Fruit fly (Drosophila melanogaster): ENCODE results near the gene t-cup.

t-cup gene

DNA sequence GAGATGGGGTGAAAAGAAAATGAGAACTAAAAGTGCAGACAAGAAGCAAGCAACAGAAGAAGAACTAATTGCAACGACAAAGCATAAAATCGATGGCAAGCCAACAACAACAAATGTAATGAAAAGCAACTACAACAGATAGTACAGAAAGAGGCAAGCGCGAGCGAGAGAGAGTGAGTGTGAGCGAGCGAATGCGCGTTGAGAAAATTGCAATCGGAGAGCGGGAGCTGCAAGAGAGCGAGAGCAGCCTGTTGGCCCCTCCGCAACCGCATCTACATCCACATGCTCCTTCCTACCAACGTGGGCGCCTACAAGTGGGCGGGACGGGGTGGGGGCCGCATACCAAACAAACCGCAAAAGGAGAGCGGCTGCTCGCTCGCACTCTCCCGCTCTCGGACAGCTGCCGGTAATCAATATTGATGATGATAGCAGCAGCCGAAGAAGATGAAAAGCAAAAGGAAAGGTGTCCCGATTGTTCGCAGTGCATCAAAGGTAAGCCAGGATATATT, 46.0 kb upstream of the t-cup start (continued):
- TF ChIP-seq ttk (GFP tag; IDR thresholded peaks at IDR 0.05) = no peak
- no peak for TF ChIP-seq ken (GFP tag; IDR thresholded peaks at IDR 0.05)
- TF ChIP-seq nau (GFP tag; optimal IDR thresholded peaks at IDR 0.05) = peak; percentile 62
- TF ChIP-seq sug (tag; optimal IDR thresholded peaks at IDR 0.05) = no peak
- TF ChIP-seq Gug (GFP tag; IDR thresholded peaks at IDR 0.05) = no peak
- TF ChIP-seq odd (GFP tag; optimal IDR thresholded peaks at IDR 0.05) = no peak
- TF ChIP-seq Asciz (GFP tag; optimal IDR thresholded peaks at IDR 0.05) = no peak
- TF ChIP-seq CG12071 (GFP tag; optimal IDR thresholded peaks at IDR 0.05) = no peak
- TF ChIP-seq lov (optimal IDR thresholded peaks at IDR 0.05) = no peak
- 0 out of 3 replicates have a peak, but pooled peaks have one; percentile 15 for TF ChIP-seq lov (GFP tag; IDR thresholded peaks at IDR 0.05)
- TF ChIP-seq Scr (GFP tag; IDR thresholded peaks at IDR 0.05; ENCODE audit: partially characterized antibody) = no peak
- TF ChIP-seq dan (GFP tag; IDR thresholded peaks at IDR 0.05) = no peak
- no peak for TF ChIP-seq ssp (GFP tag; IDR thresholded peaks at IDR 0.05)
- 0 out of 2 replicates have a peak, but pooled peaks have one; percentile 46 for TF ChIP-seq sna (GFP tag; IDR thresholded peaks at IDR 0.05; ENCODE audit: partially characterized antibody)
- peak; percentile 22 for TF ChIP-seq Fer1 (GFP tag; optimal IDR thresholded peaks at IDR 0.05)
- no peak for TF ChIP-seq HHEX (GFP tag; optimal IDR thresholded peaks at IDR 0.05)
- no peak for TF ChIP-seq shn (GFP tag; optimal IDR thresholded peaks at IDR 0.05)
- TF ChIP-seq Hmr (GFP tag; optimal IDR thresholded peaks at IDR 0.05) = no peak
- no peak for TF ChIP-seq pan (optimal IDR thresholded peaks at IDR 0.05)
- peak in 1 of 2 experiments; percentile 11 for TF ChIP-seq pan (GFP tag; optimal IDR thresholded peaks at IDR 0.05 in 1 of 2, IDR thresholded peaks at IDR 0.05 in 1 of 2)
- TF ChIP-seq onecut (GFP tag; IDR thresholded peaks at IDR 0.05) = peak; percentile 81
- TF ChIP-seq vvl (GFP tag; IDR thresholded peaks at IDR 0.05) = peak; percentile 33; the same call in 1 of the 2 replicates
- 0 out of 2 replicates have a peak, but pooled peaks have one; percentile 5 for TF ChIP-seq CG10321 (GFP tag; IDR thresholded peaks at IDR 0.05)
- no peak for TF ChIP-seq CG10431 (GFP tag; optimal IDR thresholded peaks at IDR 0.05)
- TF ChIP-seq fd96Cb (tag; optimal IDR thresholded peaks at IDR 0.05) = no peak
- TF ChIP-seq CG18599 (GFP tag; optimal IDR thresholded peaks at IDR 0.05) = no peak
- no peak; the same call in 2 of the 3 replicates for TF ChIP-seq CG34422 (GFP tag; IDR thresholded peaks at IDR 0.05)
- TF ChIP-seq CG14014 (GFP tag; IDR thresholded peaks at IDR 0.05) = no peak
- no peak for TF ChIP-seq pita (GFP tag; optimal IDR thresholded peaks at IDR 0.05)
- TF ChIP-seq CG2129 (GFP tag; IDR thresholded peaks at IDR 0.05; ENCODE audit: partially characterized antibody) = peak; percentile 14; the same call in 1 of the 2 replicates
- TF ChIP-seq crc (GFP tag; optimal IDR thresholded peaks at IDR 0.05) = no peak
- no peak for TF ChIP-seq HmgD (GFP tag; optimal IDR thresholded peaks at IDR 0.05)
- peak; percentile 81 for TF ChIP-seq run (tag; optimal IDR thresholded peaks at IDR 0.05)
- no peak for TF ChIP-seq Kr (GFP tag; optimal IDR thresholded peaks at IDR 0.05)
- peak; percentile 84 for TF ChIP-seq scrt (GFP tag; optimal IDR thresholded peaks at IDR 0.05)
- TF ChIP-seq oc (tag; optimal IDR thresholded peaks at IDR 0.05) = no peak
- no peak for TF ChIP-seq lmd (GFP tag; IDR thresholded peaks at IDR 0.05)
- no peak for TF ChIP-seq CG8944 (GFP tag; optimal IDR thresholded peaks at IDR 0.05)
- no peak for TF ChIP-seq Bdp1 (GFP tag; optimal IDR thresholded peaks at IDR 0.05)
- TF ChIP-seq mam (GFP tag; optimal IDR thresholded peaks at IDR 0.05) = no peak
- TF ChIP-seq CG18476 (GFP tag; optimal IDR thresholded peaks at IDR 0.05) = no peak
- peak; percentile 32; the same call in 1 of the 2 replicates for TF ChIP-seq CG32532 (GFP tag; IDR thresholded peaks at IDR 0.05)
- TF ChIP-seq GATAe (GFP tag; conservative IDR thresholded peaks at IDR 0.05) = no peak
- peak; percentile 98 for TF ChIP-seq sd (tag; optimal IDR thresholded peaks at IDR 0.05)
- TF ChIP-seq E2f1 (GFP tag; IDR thresholded peaks at IDR 0.05) = no peak
- TF ChIP-seq sr (GFP tag; IDR thresholded peaks at IDR 0.05) = peak; percentile 99
- TF ChIP-seq CG11456 (GFP tag; IDR thresholded peaks at IDR 0.05) = no peak
- TF ChIP-seq CG8388 (GFP tag; optimal IDR thresholded peaks at IDR 0.05) = no peak
- no peak for TF ChIP-seq C15 (GFP tag; IDR thresholded peaks at IDR 0.05)
- no peak for TF ChIP-seq CG4730 (GFP tag; IDR thresholded peaks at IDR 0.05)
- TF ChIP-seq ash1 (GFP tag; optimal IDR thresholded peaks at IDR 0.05) = no peak
